Worm (Caenorhabditis elegans): ENCODE data around the gene C08B6.2.

DNA sequence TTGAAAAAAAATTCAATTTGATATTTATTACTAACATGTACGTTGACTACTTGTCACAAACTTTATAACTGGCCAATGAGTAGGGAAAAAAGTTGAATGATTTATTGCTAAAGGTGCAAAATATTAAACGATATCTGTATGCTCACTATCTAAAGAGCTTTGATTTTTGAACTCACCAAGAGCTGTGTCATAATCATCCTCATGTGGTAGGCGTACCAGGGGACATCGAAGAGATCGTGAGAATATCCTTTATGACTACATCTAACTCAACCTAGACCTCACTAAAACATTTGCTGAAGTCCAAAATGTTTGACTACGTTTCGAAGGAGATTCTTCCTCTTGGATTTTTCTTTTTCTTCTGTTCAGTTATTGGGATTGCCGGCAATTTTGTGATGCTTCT lies 46.8 kb downstream of the C08B6.2 start, which contains the start of gene srsx-28:
- TF ChIP-seq nhr-76 (tag; optimal IDR thresholded peaks at IDR 0.05) (no peak), F37D6.2 (tag; optimal IDR thresholded peaks at IDR 0.05) (no peak), snpc-4 (tag; optimal IDR thresholded peaks at IDR 0.05) (no peak), pha-4 (GFP tag; IDR thresholded peaks at IDR 0.05) (no peak), pha-4 (tag; optimal IDR thresholded peaks at IDR 0.05) (no peak), nhr-237 (tag; optimal IDR thresholded peaks at IDR 0.05) (no peak)
